Fruit fly (Drosophila melanogaster) whole organism, embryonic: ENCODE measurements around the gene OtopLc.

Source experiments
- ATbp ChIP-seq: fragments of 200-800 bp; sonication (Bioruptor generic); optimal IDR thresholded peaks from 2 replicates; lab custom pipeline; 2017; ENCODE audit warnings: missing biosample characterization, mild to moderate bottlenecking, missing genetic modification characterization, missing genetic modification reagents
- B-H2 ChIP-seq: fragments of 200-800 bp; sonication (Bioruptor generic); optimal IDR thresholded peaks from 2 replicates; lab custom pipeline; 2018; ENCODE audit warnings: missing biosample characterization, mild to moderate bottlenecking, missing genetic modification characterization
- CG10147 ChIP-seq: fragments of 200-800 bp; sonication (Bioruptor generic); optimal IDR thresholded peaks from 2 replicates; lab custom pipeline; 2019; ENCODE audit warnings: missing biosample characterization, mild to moderate bottlenecking, missing genetic modification characterization, moderate library complexity
- CG10431 ChIP-seq: fragments of 200-800 bp; sonication (Bioruptor generic); optimal IDR thresholded peaks from 3 replicates; lab custom pipeline; 2018; ENCODE audit warnings: missing biosample characterization, mild to moderate bottlenecking, missing genetic modification characterization
- CG10543 ChIP-seq: fragments of 200-800 bp; sonication (Bioruptor generic); optimal IDR thresholded peaks from 3 replicates; lab custom pipeline; 2017; ENCODE audit warnings: missing biosample characterization, mild to moderate bottlenecking, missing genetic modification characterization, moderate library complexity
- CG11085 ChIP-seq: fragments of 200-800 bp; sonication (Bioruptor generic); IDR thresholded peaks from 2 replicates; pipeline ENCODE4 v1.3.6; 2022; ENCODE audit warnings: missing biosample characterization, missing genetic modification characterization
- CG11398 ChIP-seq: fragments of 200-800 bp; sonication (Bioruptor generic); optimal IDR thresholded peaks from 2 replicates; lab custom pipeline; 2016; ENCODE audit warnings: missing biosample characterization, missing genetic modification characterization
- CG11504 ChIP-seq: fragments of 200-800 bp; sonication (Bioruptor generic); optimal IDR thresholded peaks from 3 replicates; lab custom pipeline; 2019; ENCODE audit warnings: missing biosample characterization, mild to moderate bottlenecking, missing genetic modification characterization, moderate library complexity
- CG14710 ChIP-seq: fragments of 200-800 bp; sonication (Bioruptor generic); optimal IDR thresholded peaks from 3 replicates; lab custom pipeline; 2019; ENCODE audit warnings: missing biosample characterization, mild to moderate bottlenecking, missing genetic modification characterization, moderate library complexity
- CG15073 ChIP-seq: fragments of 200-800 bp; sonication (Bioruptor generic); optimal IDR thresholded peaks from 2 replicates; lab custom pipeline; 2016; ENCODE audit warnings: missing biosample characterization, missing genetic modification characterization
- CG17361 ChIP-seq: fragments of 200-800 bp; sonication (Bioruptor generic); IDR thresholded peaks from 3 replicates; pipeline ENCODE4 v1.3.6; 2022; ENCODE audit warnings: missing biosample characterization, missing genetic modification characterization
- CG17802 ChIP-seq: fragments of 200-800 bp; sonication (Bioruptor generic); optimal IDR thresholded peaks from 2 replicates; lab custom pipeline; 2018; ENCODE audit warnings: missing biosample characterization, mild to moderate bottlenecking, missing genetic modification characterization, moderate library complexity
- CG30431 ChIP-seq: fragments of 200-800 bp; sonication (Bioruptor generic); optimal IDR thresholded peaks from 2 replicates; lab custom pipeline; 2017; ENCODE audit warnings: missing biosample characterization, missing genetic modification characterization
- CG32767 ChIP-seq: fragments of 200-800 bp; sonication (Bioruptor generic); IDR thresholded peaks from 2 replicates; pipeline ENCODE4 v1.3.6; 2022; ENCODE audit warnings: missing biosample characterization, missing genetic modification characterization
- CG7839 ChIP-seq: fragments of 200-800 bp; sonication (Bioruptor generic); optimal IDR thresholded peaks from 3 replicates; lab custom pipeline; 2018; ENCODE audit warnings: missing biosample characterization, mild to moderate bottlenecking, missing genetic modification characterization, moderate library complexity
- CG7987 ChIP-seq: fragments of 200-800 bp; sonication (Bioruptor generic); optimal IDR thresholded peaks from 2 replicates; lab custom pipeline; 2018; ENCODE audit warnings: missing biosample characterization, mild to moderate bottlenecking, missing genetic modification characterization, moderate library complexity
- CG9817 ChIP-seq: fragments of 200-800 bp; sonication (Bioruptor generic); optimal IDR thresholded peaks from 2 replicates; lab custom pipeline; 2018; ENCODE audit warnings: missing biosample characterization, mild to moderate bottlenecking, missing genetic modification characterization, moderate library complexity
- CG9876 ChIP-seq: fragments of 200-800 bp; sonication (Bioruptor generic); optimal IDR thresholded peaks from 2 replicates; lab custom pipeline; 2016; ENCODE audit warnings: missing biosample characterization, missing genetic modification characterization
- Dad ChIP-seq: fragments of 200-800 bp; sonication (Bioruptor generic); optimal IDR thresholded peaks from 3 replicates; lab custom pipeline; 2016; ENCODE audit warnings: missing biosample characterization, missing genetic modification characterization
- Dip3 ChIP-seq: fragments of 200-800 bp; sonication (Bioruptor generic); optimal IDR thresholded peaks from 3 replicates; lab custom pipeline; 2016; ENCODE audit warnings: missing biosample characterization, missing genetic modification characterization
- Drgx ChIP-seq: fragments of 200-800 bp; sonication (Bioruptor generic); IDR thresholded peaks from 2 replicates; pipeline ENCODE4 v1.3.6; 2022; ENCODE audit warnings: missing biosample characterization, missing genetic modification characterization
- Eip74EF ChIP-seq, 2 experiments: fragments of 200-800 bp in 1 of 2; fragments of >200 bp in 1 of 2; sonication (Bioruptor generic) in 1 of 2; optimal IDR thresholded peaks; 2 replicates each; lab custom pipeline; 2017 to 2019; ENCODE audit warnings: missing biosample characterization in 2 of 2, missing genetic modification characterization in 2 of 2, mild to moderate bottlenecking in 1 of 2, moderate library complexity in 1 of 2
- Fer2 ChIP-seq: fragments of 200-800 bp; sonication (Bioruptor generic); optimal IDR thresholded peaks from 2 replicates; lab custom pipeline; 2018; ENCODE audit warnings: missing biosample characterization, mild to moderate bottlenecking, missing genetic modification characterization, moderate library complexity
- Hey ChIP-seq: fragments of 200-800 bp; sonication (Bioruptor generic); optimal IDR thresholded peaks from 3 replicates; lab custom pipeline; 2018; ENCODE audit warnings: missing biosample characterization, mild to moderate bottlenecking, missing genetic modification characterization
- NK7.1 ChIP-seq: fragments of 200-800 bp; sonication (Bioruptor generic); optimal IDR thresholded peaks from 3 replicates; lab custom pipeline; 2016; ENCODE audit warnings: missing biosample characterization, missing genetic modification characterization
- Oli ChIP-seq: fragments of 200-800 bp; sonication (Bioruptor generic); optimal IDR thresholded peaks from 2 replicates; lab custom pipeline; 2018; ENCODE audit warnings: missing biosample characterization, mild to moderate bottlenecking, missing genetic modification characterization, moderate library complexity
- Rx ChIP-seq: fragments of 200-800 bp; sonication (Bioruptor generic); IDR thresholded peaks from 2 replicates; pipeline ENCODE4 v1.3.6; 2022; ENCODE audit warnings: missing biosample characterization, missing genetic modification characterization
- Taf1 ChIP-seq: fragments of 200-800 bp; sonication (Bioruptor generic); IDR thresholded peaks from 2 replicates; pipeline ENCODE4 v1.3.6; 2022; ENCODE audit warnings: missing biosample characterization, missing genetic modification characterization
- abd-A ChIP-seq: fragments of 200-800 bp; sonication (Bioruptor generic); optimal IDR thresholded peaks from 3 replicates; lab custom pipeline; 2019; ENCODE audit warnings: missing biosample characterization, mild to moderate bottlenecking, missing genetic modification characterization, moderate library complexity
- amos ChIP-seq: fragments of 200-800 bp; sonication (Bioruptor generic); IDR thresholded peaks from 2 replicates; pipeline ENCODE4 v1.3.6; 2022; ENCODE audit warnings: missing biosample characterization, missing genetic modification characterization; ENCODE audit not compliant: partially characterized antibody
- aop ChIP-seq: fragments of 200-800 bp; sonication (Bioruptor generic); IDR thresholded peaks from 2 replicates; pipeline ENCODE4 v1.3.6; 2022; ENCODE audit warnings: missing biosample characterization, missing genetic modification characterization
- ato ChIP-seq: fragments of 200-800 bp; sonication (Bioruptor generic); IDR thresholded peaks from 2 replicates; pipeline ENCODE4 v1.3.6; 2022; ENCODE audit warnings: missing biosample characterization, missing genetic modification characterization; ENCODE audit not compliant: partially characterized antibody
- chinmo ChIP-seq: fragments of 200-800 bp; sonication (Bioruptor generic); IDR thresholded peaks from 4 replicates; pipeline ENCODE4 v1.3.6; 2022; ENCODE audit warnings: missing biosample characterization, missing genetic modification characterization; ENCODE audit not compliant: partially characterized antibody
- crc ChIP-seq: fragments of 200-800 bp; sonication (Bioruptor generic); optimal IDR thresholded peaks from 2 replicates; lab custom pipeline; 2016; ENCODE audit warnings: missing biosample characterization, missing genetic modification characterization
- cwo ChIP-seq: fragments of 200-800 bp; sonication (Bioruptor generic); optimal IDR thresholded peaks from 3 replicates; lab custom pipeline; 2017; ENCODE audit warnings: missing biosample characterization, missing genetic modification characterization, mild to moderate bottlenecking, moderate library complexity, missing genetic modification reagents
- dysf ChIP-seq: fragments of 200-800 bp; sonication (Bioruptor generic); IDR thresholded peaks from 3 replicates; pipeline ENCODE4 v1.3.6; 2022; ENCODE audit warnings: missing biosample characterization, missing genetic modification characterization
- eve ChIP-seq, 2 experiments: fragments of >200 bp; optimal IDR thresholded peaks; 2 replicates each; lab custom pipeline; 2017; ENCODE audit warnings: missing biosample characterization in 2 of 2, missing genetic modification characterization in 2 of 2
- fd3F ChIP-seq: fragments of 200-800 bp; sonication (Bioruptor generic); optimal IDR thresholded peaks from 2 replicates; lab custom pipeline; 2018; ENCODE audit warnings: missing biosample characterization, mild to moderate bottlenecking, missing genetic modification characterization, moderate library complexity
- hth ChIP-seq: fragments of >200 bp; optimal IDR thresholded peaks from 2 replicates; lab custom pipeline; 2017; ENCODE audit warnings: inconsistent platforms
- ind ChIP-seq: fragments of 200-800 bp; sonication (Bioruptor generic); optimal IDR thresholded peaks from 3 replicates; lab custom pipeline; 2016; ENCODE audit warnings: missing biosample characterization, missing genetic modification characterization
- lmd ChIP-seq: fragments of 200-800 bp; sonication (Bioruptor generic); IDR thresholded peaks from 2 replicates; pipeline ENCODE4 v1.3.6; 2022; ENCODE audit warnings: missing biosample characterization, missing genetic modification characterization
- maf-S ChIP-seq: fragments of 200-800 bp; sonication (Bioruptor generic); optimal IDR thresholded peaks from 2 replicates; lab custom pipeline; 2016; ENCODE audit warnings: missing biosample characterization, missing genetic modification characterization
- prd ChIP-seq, 3 experiments: fragments of >200 bp in 2 of 3; fragments of 200-800 bp in 1 of 3; sonication (Bioruptor generic) in 1 of 3; optimal IDR thresholded peaks in 2 of 3; IDR thresholded peaks in 1 of 3; 2 replicates in 2 of 3; 3 replicates in 1 of 3; pipeline versions ENCODE4 v1.3.6 to Lab custom; 2017 to 2022; ENCODE audit warnings: missing biosample characterization in 1 of 3, missing genetic modification characterization in 1 of 3
- psq ChIP-seq: fragments of 200-800 bp; sonication (Bioruptor generic); optimal IDR thresholded peaks from 2 replicates; lab custom pipeline; 2017; ENCODE audit warnings: missing biosample characterization, missing genetic modification characterization
- shn ChIP-seq: fragments of 200-800 bp; sonication (Bioruptor generic); optimal IDR thresholded peaks from 3 replicates; lab custom pipeline; 2016; ENCODE audit warnings: missing biosample characterization, missing genetic modification characterization
- slbo ChIP-seq: fragments of 200-800 bp; sonication (Bioruptor generic); IDR thresholded peaks from 2 replicates; pipeline ENCODE4 v1.3.6; 2022; ENCODE audit warnings: missing biosample characterization, missing genetic modification characterization
- slp2 ChIP-seq: fragments of 200-800 bp; sonication (Bioruptor generic); optimal IDR thresholded peaks from 2 replicates; lab custom pipeline; 2016; ENCODE audit warnings: missing biosample characterization, missing genetic modification characterization
- sob ChIP-seq: fragments of 200-800 bp; sonication (Bioruptor generic); IDR thresholded peaks from 2 replicates; pipeline ENCODE4 v1.3.6; 2022; ENCODE audit warnings: missing biosample characterization, missing genetic modification characterization
- vnd ChIP-seq: fragments of 200-800 bp; sonication (Bioruptor generic); IDR thresholded peaks from 3 replicates; pipeline ENCODE4 v1.3.6; 2022; ENCODE audit warnings: missing biosample characterization, missing genetic modification characterization; ENCODE audit not compliant: partially characterized antibody
- yki ChIP-seq: fragments of >200 bp; optimal IDR thresholded peaks from 3 replicates; lab custom pipeline; 2018

Gene OtopLc

DNA sequence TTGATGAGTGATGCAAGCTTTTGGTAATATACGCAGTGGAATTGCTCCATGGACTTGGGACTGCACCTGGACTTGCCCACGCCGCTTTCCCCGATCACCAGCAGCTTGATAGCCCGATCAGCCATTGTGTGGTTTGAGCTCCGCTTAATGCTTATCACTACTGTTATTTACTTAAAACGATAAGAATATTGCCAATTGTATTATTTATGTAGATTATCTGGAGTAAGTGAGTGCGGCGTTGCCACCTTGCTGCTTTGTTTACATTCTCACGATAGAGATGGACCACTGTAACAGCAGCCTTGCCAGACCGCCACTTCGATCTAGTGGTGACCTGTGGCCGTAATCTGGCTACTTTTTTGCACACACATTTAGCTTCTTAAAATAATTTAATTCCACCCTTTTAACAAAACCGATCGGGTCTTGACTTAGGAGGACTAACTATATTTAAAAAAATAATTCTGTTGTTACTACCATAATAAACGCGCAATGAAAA lies 8.9 kb upstream of the OtopLc start, which contains the start of gene Rab18 (continued):
- TF ChIP-seq B-H2 (GFP tag; lab: Kevin White, UChicago) = no peak
- TF ChIP-seq Dad (GFP tag; lab: Kevin White, UChicago) = peak; percentile 13
- no peak for TF ChIP-seq shn (GFP tag; lab: Kevin White, UChicago)
- no peak for TF ChIP-seq Taf1 (GFP tag; lab: Robert Waterston, UW)
- peak; percentile 52 for TF ChIP-seq slp2
- no peak for TF ChIP-seq CG32767 (GFP tag; lab: Robert Waterston, UW)
- TF ChIP-seq chinmo = no peak
- no peak for TF ChIP-seq CG30431
- no peak for TF ChIP-seq CG10431 (GFP tag; lab: Kevin White, UChicago)
- no peak for TF ChIP-seq maf-S (GFP tag; lab: Kevin White, UChicago)
- 0 out of 2 replicates have a peak, but pooled peaks have one; percentile 14 for TF ChIP-seq ato (GFP tag; lab: Robert Waterston, UW)
- no peak for TF ChIP-seq prd (optimal IDR thresholded peaks at IDR 0.05; lab: Kevin White, UChicago)
- TF ChIP-seq prd (GFP tag; IDR thresholded peaks at IDR 0.05; lab: Robert Waterston, UW) = peak; percentile 63; the same call in 1 of the 3 replicates
- no peak for TF ChIP-seq hth (lab: Kevin White, UChicago)
- TF ChIP-seq crc (GFP tag; lab: Kevin White, UChicago) = no peak
- TF ChIP-seq slbo = peak; percentile 77
- no peak for TF ChIP-seq cwo (GFP tag; lab: Kevin White, UChicago)
- no peak for TF ChIP-seq eve (GFP tag; optimal IDR thresholded peaks at IDR 0.05; lab: Kevin White, UChicago)
- TF ChIP-seq lmd = peak; percentile 17; the same call in 1 of the 2 replicates
- no peak for TF ChIP-seq CG7839
- no peak for TF ChIP-seq fd3F (GFP tag; lab: Kevin White, UChicago)
- no peak for TF ChIP-seq psq (GFP tag; lab: Kevin White, UChicago)
- TF ChIP-seq ind = peak; percentile 36
- TF ChIP-seq Drgx (GFP tag; lab: Robert Waterston, UW) = no peak
- no peak for TF ChIP-seq aop (GFP tag; lab: Robert Waterston, UW)
- no peak for TF ChIP-seq CG11398 (GFP tag; lab: Kevin White, UChicago)
- no peak for TF ChIP-seq CG17802 (tag; lab: Kevin White, UChicago)
- no peak for TF ChIP-seq CG10543
- TF ChIP-seq dysf = 0 out of 3 replicates have a peak, but pooled peaks have one; percentile 33
- TF ChIP-seq CG9817 (tag; lab: Kevin White, UChicago) = peak; percentile 40
- peak; percentile 7; the same call in 1 of the 2 replicates for TF ChIP-seq Rx (GFP tag; lab: Robert Waterston, UW)
- TF ChIP-seq CG9876 (GFP tag; lab: Kevin White, UChicago) = peak; percentile 44
- peak; percentile 26 for TF ChIP-seq Dip3
- no peak for TF ChIP-seq NK7.1
- peak; percentile 10 for TF ChIP-seq CG14710 (tag; lab: Kevin White, UChicago)
- TF ChIP-seq yki = no peak
- TF ChIP-seq Fer2 (tag; lab: Kevin White, UChicago) = no peak
- no peak for TF ChIP-seq CG15073
- no peak for TF ChIP-seq Hey (tag; lab: Kevin White, UChicago)
- no peak for TF ChIP-seq Eip74EF (GFP tag; optimal IDR thresholded peaks at IDR 0.05; lab: Kevin White, UChicago)
- peak; percentile 23; the same call in 1 of the 2 replicates for TF ChIP-seq CG11085
- peak; percentile 9; the same call in 1 of the 3 replicates for TF ChIP-seq CG17361 (GFP tag; lab: Robert Waterston, UW)
- TF ChIP-seq CG10147 = no peak
- no peak for TF ChIP-seq CG11504
- TF ChIP-seq abd-A (tag; lab: Kevin White, UChicago) = no peak
- TF ChIP-seq Oli (tag; lab: Kevin White, UChicago) = no peak
- peak; percentile 66 for TF ChIP-seq amos (GFP tag; lab: Robert Waterston, UW)
- peak; percentile 13; the same call in 1 of the 2 replicates for TF ChIP-seq sob (GFP tag; lab: Robert Waterston, UW)
- TF ChIP-seq CG7987 (GFP tag; lab: Kevin White, UChicago) = no peak
- TF ChIP-seq vnd (GFP tag; lab: Robert Waterston, UW) = peak; percentile 35; the same call in 1 of the 3 replicates
- TF ChIP-seq ATbp (GFP tag; lab: Kevin White, UChicago) = no peak
